Worm (Caenorhabditis elegans): ENCODE results near the gene F28H7.8.

- TF ChIP-seq hmg-4 (GFP tag; optimal IDR thresholded peaks at IDR 0.05) (no peak), hnd-1 (tag; optimal IDR thresholded peaks at IDR 0.05) (no peak), sea-1 (GFP tag; conservative IDR thresholded peaks at IDR 0.05) (no peak), scrt-1 (GFP tag; IDR thresholded peaks at IDR 0.05) (no peak), tbx-37 (GFP tag; conservative IDR thresholded peaks at IDR 0.05) (no peak), ama-1 (optimal IDR thresholded peaks at IDR 0.05) (no peak), ceh-13 (GFP tag; optimal IDR thresholded peaks at IDR 0.05) (no peak), hmbx-1 (tag; optimal IDR thresholded peaks at IDR 0.05) (no peak), ceh-36 (tag; optimal IDR thresholded peaks at IDR 0.05) (no peak), tra-4 (tag; optimal IDR thresholded peaks at IDR 0.05) (no peak)
These were observed 1.6 kb upstream of the F28H7.8 start for ce11 chrV:10757128-10757527.
